Worm (Caenorhabditis elegans) whole organism, L4 larva: ENCODE data around the gene cpl-1.

Experiments
- D1046.2 ChIP-seq: fragments of 200-800 bp; sonication (Bioruptor generic); IDR thresholded peaks from 2 replicates; pipeline ENCODE4 v1.3.6; 2022; ENCODE audit warnings: missing genetic modification characterization, missing compliant biosample characterization
- F10B5.3 ChIP-seq: sonication (generic microtip); optimal IDR thresholded peaks from 2 replicates; lab custom pipeline; 2016; ENCODE audit warnings: mild to moderate bottlenecking, missing genetic modification characterization, missing compliant biosample characterization
- Y105C5A.15 ChIP-seq: fragments of 200-800 bp; sonication (Bioruptor generic); IDR thresholded peaks from 2 replicates; pipeline ENCODE4 v1.3.6; 2022; ENCODE audit warnings: missing genetic modification characterization, missing compliant biosample characterization
- Y75B8A.6 ChIP-seq: fragments of 200-800 bp; sonication (Bioruptor generic); IDR thresholded peaks from 2 replicates; pipeline ENCODE4 v1.3.6; 2022; ENCODE audit warnings: missing genetic modification reagents, missing genetic modification characterization, missing compliant biosample characterization
- ZK337.2 ChIP-seq: fragments of 200-800 bp; sonication (Bioruptor generic); IDR thresholded peaks from 2 replicates; pipeline ENCODE4 v1.3.6; 2022; ENCODE audit warnings: missing genetic modification reagents, missing genetic modification characterization, missing compliant biosample characterization
- ceh-28 ChIP-seq: fragments of 150-350 bp; optimal IDR thresholded peaks from 2 replicates; lab custom pipeline; 2014; ENCODE audit warnings: missing biosample characterization, missing genetic modification reagents, missing genetic modification characterization
- ceh-44 ChIP-seq: fragments of 200-800 bp; sonication (Bioruptor generic); IDR thresholded peaks from 2 replicates; pipeline ENCODE4 v1.3.6; 2022; ENCODE audit warnings: missing genetic modification reagents, missing genetic modification characterization, missing compliant biosample characterization
- ctbp-1 ChIP-seq: fragments of 200-800 bp; sonication (Bioruptor generic); IDR thresholded peaks from 2 replicates; pipeline ENCODE4 v1.3.6; 2022; ENCODE audit warnings: missing genetic modification reagents, missing genetic modification characterization, missing compliant biosample characterization
- daf-12 ChIP-seq: fragments of 150-350 bp; optimal IDR thresholded peaks from 2 replicates; lab custom pipeline; 2014; ENCODE audit warnings: missing biosample characterization, missing genetic modification reagents, missing genetic modification characterization
- daf-16 ChIP-seq, 3 experiments: sonication (generic microtip); optimal IDR thresholded peaks; 2 replicates each; lab custom pipeline; 2016 to 2017; ENCODE audit warnings: missing genetic modification characterization in 3 of 3, missing genetic modification reagents in 3 of 3, mild to moderate bottlenecking in 2 of 3, missing compliant biosample characterization in 2 of 3, missing biosample characterization in 1 of 3, moderate library complexity in 1 of 3
- daf-19 ChIP-seq: fragments of 200-800 bp; sonication (Bioruptor generic); conservative IDR thresholded peaks from 2 replicates; pipeline ENCODE4 v1.3.6; 2022; ENCODE audit warnings: missing genetic modification characterization, missing compliant biosample characterization
- dmd-6 ChIP-seq: fragments of 200-800 bp; sonication (Bioruptor generic); IDR thresholded peaks from 2 replicates; pipeline ENCODE4 v1.3.6; 2022; ENCODE audit warnings: missing genetic modification reagents, missing genetic modification characterization, missing compliant biosample characterization
- dmd-8 ChIP-seq: fragments of 200-800 bp; sonication (Bioruptor generic); IDR thresholded peaks from 2 replicates; pipeline ENCODE4 v1.3.6; 2022; ENCODE audit warnings: missing genetic modification characterization, missing compliant biosample characterization
- dve-1 ChIP-seq: sonication (generic microtip); optimal IDR thresholded peaks from 2 replicates; lab custom pipeline; 2017; ENCODE audit warnings: antibody characterized with exemption, mild to moderate bottlenecking, missing genetic modification characterization, missing compliant biosample characterization; ENCODE audit not compliant: insufficient read depth
- fkh-10 ChIP-seq: fragments of 150-350 bp; optimal IDR thresholded peaks from 2 replicates; lab custom pipeline; 2014; ENCODE audit warnings: missing biosample characterization, missing genetic modification reagents, missing genetic modification characterization
- hif-1 ChIP-seq, 2 experiments: sonication (generic microtip); optimal IDR thresholded peaks; 2 replicates each; lab custom pipeline; 2016 to 2017; ENCODE audit warnings: missing compliant biosample characterization in 2 of 2, missing genetic modification characterization in 2 of 2, missing genetic modification reagents in 2 of 2, missing genotype in 2 of 2, mild to moderate bottlenecking in 1 of 2
- hlh-11 ChIP-seq: fragments of 200-800 bp; sonication (Bioruptor generic); optimal IDR thresholded peaks from 2 replicates; lab custom pipeline; 2018; ENCODE audit warnings: mild to moderate bottlenecking, missing genetic modification characterization, missing compliant biosample characterization
- hlh-30 ChIP-seq: sonication (generic microtip); optimal IDR thresholded peaks from 2 replicates; lab custom pipeline; 2017; ENCODE audit warnings: antibody characterized with exemption, mild to moderate bottlenecking, missing genetic modification characterization, missing compliant biosample characterization; ENCODE audit not compliant: insufficient read depth
- jun-1 ChIP-seq: fragments of 150-350 bp; optimal IDR thresholded peaks from 2 replicates; lab custom pipeline; 2014; ENCODE audit warnings: missing biosample characterization, missing genetic modification reagents, missing genetic modification characterization
- lim-7 ChIP-seq: fragments of 200-800 bp; sonication (Bioruptor generic); IDR thresholded peaks from 2 replicates; pipeline ENCODE4 v1.3.6; 2022; ENCODE audit warnings: missing genetic modification characterization, missing compliant biosample characterization
- lin-29 ChIP-seq: fragments of 200-800 bp; sonication (Bioruptor generic); IDR thresholded peaks from 2 replicates; pipeline ENCODE4 v1.3.6; 2022; ENCODE audit warnings: missing genetic modification reagents, missing genetic modification characterization, missing compliant biosample characterization
- lir-3 ChIP-seq: sonication (generic microtip); optimal IDR thresholded peaks from 2 replicates; lab custom pipeline; 2016; ENCODE audit warnings: mild to moderate bottlenecking, missing genetic modification characterization, missing compliant biosample characterization
- madf-9 ChIP-seq: fragments of 200-800 bp; sonication (Bioruptor generic); conservative IDR thresholded peaks from 2 replicates; pipeline ENCODE4 v1.3.6; 2022; ENCODE audit warnings: missing genetic modification reagents, missing genetic modification characterization, missing compliant biosample characterization
- mdl-1 ChIP-seq, 2 experiments: fragments of 150-350 bp in 1 of 2; sonication (generic microtip) in 1 of 2; optimal IDR thresholded peaks; 2 replicates each; lab custom pipeline; 2014 to 2017; ENCODE audit warnings: missing biosample characterization in 2 of 2, missing genetic modification characterization in 2 of 2
- mdt-29 ChIP-seq: fragments of 200-800 bp; sonication (Bioruptor generic); IDR thresholded peaks from 2 replicates; pipeline ENCODE4 v1.3.6; 2022; ENCODE audit warnings: missing genetic modification reagents, missing genetic modification characterization, missing compliant biosample characterization
- mxl-2 ChIP-seq: fragments of 200-800 bp; sonication (Bioruptor generic); conservative IDR thresholded peaks from 2 replicates; pipeline ENCODE4 v1.3.6; 2022; ENCODE audit warnings: missing genetic modification reagents, missing genetic modification characterization, missing compliant biosample characterization
- nhr-102 ChIP-seq: sonication (generic microtip); optimal IDR thresholded peaks from 2 replicates; lab custom pipeline; 2016; ENCODE audit warnings: mild to moderate bottlenecking, missing genetic modification characterization, moderate library complexity, missing compliant biosample characterization
- nhr-28 ChIP-seq: fragments of 150-350 bp; optimal IDR thresholded peaks from 2 replicates; lab custom pipeline; 2014; ENCODE audit warnings: missing biosample characterization, missing genetic modification characterization
- nhr-41 ChIP-seq: fragments of 200-800 bp; sonication (Bioruptor generic); IDR thresholded peaks from 2 replicates; pipeline ENCODE4 v1.3.6; 2022; ENCODE audit warnings: missing genetic modification reagents, missing genetic modification characterization, missing compliant biosample characterization
- nhr-42 ChIP-seq: fragments of 200-800 bp; sonication (Bioruptor generic); IDR thresholded peaks from 2 replicates; pipeline ENCODE4 v1.3.6; 2022; ENCODE audit warnings: missing genetic modification characterization, missing compliant biosample characterization
- nhr-77 ChIP-seq: fragments of 150-350 bp; optimal IDR thresholded peaks from 2 replicates; lab custom pipeline; 2014; ENCODE audit warnings: missing biosample characterization, missing genetic modification characterization
- pqm-1 ChIP-seq: sonication (generic microtip); optimal IDR thresholded peaks from 2 replicates; lab custom pipeline; 2017; ENCODE audit warnings: missing biosample characterization, missing genetic modification characterization
- sdz-12 ChIP-seq: fragments of 200-800 bp; sonication (Bioruptor generic); optimal IDR thresholded peaks from 2 replicates; lab custom pipeline; 2018; ENCODE audit warnings: mild to moderate bottlenecking, missing genetic modification characterization, missing compliant biosample characterization
- set-16 ChIP-seq: fragments of 200-800 bp; sonication (Bioruptor generic); IDR thresholded peaks from 2 replicates; pipeline ENCODE4 v1.3.6; 2022; ENCODE audit warnings: missing genetic modification reagents, missing genetic modification characterization, missing compliant biosample characterization
- snpc-1.2 ChIP-seq: fragments of 200-800 bp; sonication (Bioruptor generic); IDR thresholded peaks from 2 replicates; pipeline ENCODE4 v1.3.6; 2022; ENCODE audit warnings: missing genetic modification reagents, missing genetic modification characterization, missing compliant biosample characterization
- snpc-4 ChIP-seq: fragments of 150-350 bp; optimal IDR thresholded peaks from 2 replicates; lab custom pipeline; 2014; ENCODE audit warnings: missing biosample characterization, missing genetic modification characterization
- spr-1 ChIP-seq: sonication (generic microtip); optimal IDR thresholded peaks from 2 replicates; lab custom pipeline; 2016; ENCODE audit warnings: mild to moderate bottlenecking, missing genetic modification characterization, missing compliant biosample characterization
- tra-1 ChIP-seq: fragments of 200-800 bp; sonication (Bioruptor generic); IDR thresholded peaks from 2 replicates; pipeline ENCODE4 v1.3.6; 2022; ENCODE audit warnings: missing genetic modification reagents, missing genetic modification characterization, missing compliant biosample characterization
- unc-62 ChIP-seq, 3 experiments: fragments of 150-350 bp in 1 of 3; sonication (generic microtip); optimal IDR thresholded peaks in 2 of 3; peaks in 1 of 3; 1 replicate in 1 of 3; 2 replicates in 2 of 3; lab custom pipeline; 2014 to 2017; ENCODE audit warnings: missing biosample characterization in 3 of 3, missing genetic modification characterization in 3 of 3, missing genetic modification reagents in 3 of 3, missing genotype in 1 of 3
- zag-1 ChIP-seq: fragments of 150-350 bp; optimal IDR thresholded peaks from 2 replicates; lab custom pipeline; 2014; ENCODE audit warnings: missing biosample characterization, missing genetic modification characterization
- zfp-3 ChIP-seq: fragments of 200-800 bp; sonication (Bioruptor generic); conservative IDR thresholded peaks from 2 replicates; pipeline ENCODE4 v1.3.6; 2022; ENCODE audit warnings: missing genetic modification reagents, missing genetic modification characterization, missing compliant biosample characterization
- zip-11 ChIP-seq: fragments of 200-800 bp; sonication (Bioruptor generic); IDR thresholded peaks from 2 replicates; pipeline ENCODE4 v1.3.6; 2022; ENCODE audit warnings: missing genetic modification characterization, missing compliant biosample characterization

The cpl-1 gene

DNA sequence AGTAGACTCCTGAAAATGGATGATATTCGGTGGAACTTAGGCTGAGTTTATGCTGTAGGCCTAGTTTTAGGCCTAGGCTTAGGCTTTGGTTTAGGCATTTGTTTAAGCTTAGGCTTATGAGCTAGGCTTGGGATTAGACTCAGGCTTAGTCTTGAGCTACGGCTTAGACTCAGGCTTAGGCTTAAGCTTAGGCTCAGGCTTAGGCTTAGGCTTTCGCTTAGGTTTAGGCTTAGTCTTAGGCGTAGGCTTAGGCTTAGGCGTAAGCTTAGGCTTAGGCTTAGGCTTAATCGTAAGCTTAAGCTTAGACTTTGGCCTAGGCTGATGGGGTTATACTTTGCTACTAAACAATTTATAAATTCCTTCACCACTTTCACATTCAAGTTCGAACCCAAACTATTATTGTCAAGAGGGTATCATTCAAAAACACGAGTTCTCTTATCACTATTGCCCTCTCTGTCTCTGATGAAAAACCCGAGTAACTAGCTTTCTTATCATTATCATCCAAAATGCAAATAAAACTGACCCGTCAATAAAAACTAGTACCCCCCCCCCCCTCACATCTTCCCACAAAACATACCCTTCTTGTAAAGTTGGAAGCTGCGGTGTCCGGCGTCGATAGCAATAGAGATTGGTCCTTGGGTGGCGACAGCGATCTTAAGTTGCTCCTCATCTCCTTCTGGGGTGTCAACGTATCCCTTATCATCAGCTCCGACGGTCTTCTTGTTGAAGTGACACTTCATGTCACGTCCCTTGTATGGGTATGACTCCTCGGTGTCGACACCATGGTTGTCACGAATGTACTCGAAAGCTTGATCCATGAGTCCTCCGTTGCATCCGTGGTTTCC is 2.0 kb downstream of the cpl-1 start (continued):
- TF ChIP-seq Y105C5A.15 (GFP tag; lab: Robert Waterston, UW) (0 out of 2 replicates have a peak, but pooled peaks have one; percentile 14), sdz-12 (GFP tag; lab: Kevin White, UChicago) (no peak), tra-1 (GFP tag; lab: Robert Waterston, UW) (peak; percentile 52; the same call in 1 of the 2 replicates)

DNA sequence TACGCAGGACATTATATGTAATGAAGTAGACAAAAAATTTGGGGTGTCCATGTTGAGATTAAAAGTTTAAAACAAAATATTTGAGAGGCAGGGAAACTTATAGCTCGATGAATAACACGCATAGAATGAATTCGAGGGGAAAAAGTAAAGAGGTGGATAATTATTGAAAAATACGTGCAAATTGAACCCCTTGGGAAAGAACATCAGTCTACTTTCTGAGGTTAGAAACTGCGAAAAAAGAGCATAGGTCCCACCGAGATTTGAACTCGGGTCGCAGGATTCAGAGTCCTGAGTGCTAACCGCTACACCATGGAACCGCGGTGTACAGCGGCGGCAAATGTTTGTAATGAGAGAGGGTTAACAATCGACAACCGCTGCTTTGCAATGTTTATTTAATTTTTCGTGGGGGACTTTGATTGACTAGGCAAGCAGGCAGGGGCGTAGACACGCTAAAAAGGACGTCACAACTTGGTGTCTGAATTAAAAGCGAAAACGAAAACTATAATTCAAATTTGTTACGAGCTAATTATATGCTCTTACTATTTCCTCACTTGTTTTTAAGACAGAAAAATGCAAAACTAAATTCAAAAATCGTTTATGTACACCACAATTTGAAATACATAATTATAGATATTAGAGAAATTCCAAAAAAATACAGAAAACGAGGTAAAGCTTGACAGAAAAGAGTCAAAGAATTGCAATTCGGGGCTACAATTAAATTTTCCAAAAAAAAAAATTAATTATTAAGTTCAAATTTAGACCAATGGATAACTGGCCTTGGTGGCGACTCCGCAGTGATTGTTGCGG is 3.0 kb downstream of the cpl-1 start, which contains the start of gene srh-269:
TSS of gene srh-269 (minus strand) at position 51 of the 807 bp plus-strand sequence.
- no peak; the same call in 1 of the 2 replicates for TF ChIP-seq zip-11 (GFP tag; lab: Robert Waterston, UW)
- peak; percentile 86; the same call in 1 of the 2 replicates for TF ChIP-seq daf-19 (GFP tag; lab: Robert Waterston, UW)
- TF ChIP-seq dve-1 (tag; lab: Kevin White, UChicago): peak; percentile 83
- TF ChIP-seq lin-29: peak; percentile 57
- TF ChIP-seq lir-3 (tag; lab: Kevin White, UChicago): peak; percentile 25
- TF ChIP-seq lim-7 (GFP tag; lab: Robert Waterston, UW): peak; percentile 93
- TF ChIP-seq nhr-28: peak; percentile 38
- peak; percentile 92 for TF ChIP-seq dmd-8 (GFP tag; lab: Robert Waterston, UW)
- peak; percentile 87 for TF ChIP-seq D1046.2 (GFP tag; lab: Robert Waterston, UW)
- TF ChIP-seq ctbp-1 (GFP tag; lab: Robert Waterston, UW): peak; percentile 80
- no peak for TF ChIP-seq unc-62 (GFP tag; optimal IDR thresholded peaks at IDR 0.05 in 1 of 2; lab: Kevin White, UChicago)
- no peak for TF ChIP-seq unc-62 (tag; optimal IDR thresholded peaks at IDR 0.05; lab: Kevin White, UChicago)
- peak; percentile 17 for TF ChIP-seq hlh-30 (tag; lab: Kevin White, UChicago)
- peak; percentile 75 for TF ChIP-seq spr-1
- no peak for TF ChIP-seq daf-12
- peak; percentile 88 for TF ChIP-seq snpc-1.2 (GFP tag; lab: Robert Waterston, UW)
- TF ChIP-seq ceh-28 (tag; lab: Kevin White, UChicago): no peak
- TF ChIP-seq zag-1: no peak
- peak; percentile 37; the same call in 1 of the 2 replicates for TF ChIP-seq set-16 (GFP tag; lab: Robert Waterston, UW)
- peak; percentile 33 for TF ChIP-seq jun-1 (tag; lab: Kevin White, UChicago)
- peak; percentile 81 for TF ChIP-seq hlh-11 (tag; lab: Kevin White, UChicago)
- TF ChIP-seq mdt-29: peak; percentile 90
- TF ChIP-seq ZK337.2 (GFP tag; lab: Robert Waterston, UW): peak; percentile 72; the same call in 1 of the 2 replicates
- peak; percentile 81 for TF ChIP-seq nhr-41 (GFP tag; lab: Robert Waterston, UW)
- TF ChIP-seq nhr-77: peak; percentile 10
- TF ChIP-seq sdz-12 (GFP tag; lab: Kevin White, UChicago): peak; percentile 86
- TF ChIP-seq zfp-3 (GFP tag; lab: Robert Waterston, UW): peak; percentile 95
- TF ChIP-seq Y75B8A.6 (GFP tag; lab: Robert Waterston, UW): peak; percentile 93
- TF ChIP-seq mdl-1 (tag; optimal IDR thresholded peaks at IDR 0.05; lab: Kevin White, UChicago): no peak
- TF ChIP-seq madf-9 (GFP tag; lab: Robert Waterston, UW): peak; percentile 89
- no peak for TF ChIP-seq mxl-2
- TF ChIP-seq daf-16 (GFP tag; optimal IDR thresholded peaks at IDR 0.05; lab: Kevin White, UChicago): peak; percentile 54 to 79
- peak; percentile 81 for TF ChIP-seq daf-16 (tag; optimal IDR thresholded peaks at IDR 0.05; lab: Kevin White, UChicago)
- TF ChIP-seq nhr-102 (tag; lab: Kevin White, UChicago): peak; percentile 77
- no peak for TF ChIP-seq pqm-1 (tag; lab: Kevin White, UChicago)
- TF ChIP-seq dmd-6 (GFP tag; lab: Robert Waterston, UW): peak; percentile 69
- TF ChIP-seq nhr-42 (GFP tag; lab: Robert Waterston, UW): peak; percentile 83
- no peak for TF ChIP-seq fkh-10
- peak; percentile 8 for TF ChIP-seq F10B5.3 (tag; lab: Kevin White, UChicago)
- peak; percentile 69; the same call in 1 of the 2 replicates for TF ChIP-seq ceh-44
- no peak for TF ChIP-seq snpc-4
- peak in 1 of 2 experiments; percentile 71 for TF ChIP-seq hif-1 (tag; optimal IDR thresholded peaks at IDR 0.05; lab: Kevin White, UChicago)
- TF ChIP-seq Y105C5A.15 (GFP tag; lab: Robert Waterston, UW): 0 out of 2 replicates have a peak, but pooled peaks have one; percentile 75
